Worm (Caenorhabditis elegans): ENCODE data around the gene C10A4.7.

C10A4.7 gene

ce11 chrX:7393167-7393566 is 22.2 kb downstream of the C10A4.7 start, which contains the start of gene gad-2:
TSS of gene gad-2 (plus strand) at chrX:7393467.
- TF ChIP-seq pqm-1 (tag; optimal IDR thresholded peaks at IDR 0.05) (no peak), nhr-77 (tag; optimal IDR thresholded peaks at IDR 0.05) (no peak), hlh-4 (tag; optimal IDR thresholded peaks at IDR 0.05) (no peak), unc-30 (tag; optimal IDR thresholded peaks at IDR 0.05) (no peak), ceh-8 (GFP tag; optimal IDR thresholded peaks at IDR 0.05) (no peak), swsn-7 (tag; optimal IDR thresholded peaks at IDR 0.05) (no peak), skn-1 (tag; optimal IDR thresholded peaks at IDR 0.05) (no peak)

- no peak for TF ChIP-seq xbp-1 (tag; optimal IDR thresholded peaks at IDR 0.05)
- TF ChIP-seq ama-1 (optimal IDR thresholded peaks at IDR 0.05), result no peak
- TF ChIP-seq C34B4.2 (tag; optimal IDR thresholded peaks at IDR 0.05), result no peak
- no peak for TF ChIP-seq hpl-2 (GFP tag; optimal IDR thresholded peaks at IDR 0.05)
- no peak for TF ChIP-seq fkh-8 (tag; optimal IDR thresholded peaks at IDR 0.05)
- TF ChIP-seq ceh-88 (GFP tag; IDR thresholded peaks at IDR 0.05), result no peak
- no peak for TF ChIP-seq mab-9 (GFP tag; IDR thresholded peaks at IDR 0.05)
- no peak for TF ChIP-seq elt-2 (tag; optimal IDR thresholded peaks at IDR 0.05)
- no peak for TF ChIP-seq tbx-2 (tag; optimal IDR thresholded peaks at IDR 0.05)
- no peak for TF ChIP-seq nhr-84 (tag; optimal IDR thresholded peaks at IDR 0.05)
- no peak for TF ChIP-seq nhr-237 (tag; optimal IDR thresholded peaks at IDR 0.05)
- no peak for TF ChIP-seq tlp-1 (tag; optimal IDR thresholded peaks at IDR 0.05)
- TF ChIP-seq blmp-1 (tag; optimal IDR thresholded peaks at IDR 0.05), result no peak
- TF ChIP-seq mdl-1 (tag; optimal IDR thresholded peaks at IDR 0.05), result no peak
- no peak for TF ChIP-seq C16A3.4 (tag; optimal IDR thresholded peaks at IDR 0.05)
- no peak for TF ChIP-seq dpl-1 (GFP tag; optimal IDR thresholded peaks at IDR 0.05)
- TF ChIP-seq nhr-77 (tag; optimal IDR thresholded peaks at IDR 0.05), result no peak
- no peak for TF ChIP-seq pag-3 (tag; optimal IDR thresholded peaks at IDR 0.05; ENCODE audit: borderline replicate concordance, insufficient read depth)
- no peak for TF ChIP-seq efl-1 (optimal IDR thresholded peaks at IDR 0.05)
- no peak for TF ChIP-seq efl-1 (GFP tag; optimal IDR thresholded peaks at IDR 0.05 in 1 of 2)
- TF ChIP-seq lin-35 (GFP tag; optimal IDR thresholded peaks at IDR 0.05), result no peak
These were observed 25.1 kb downstream of the C10A4.7 start, which contains the start of gene C10A4.6 for ce11 chrX:7390270-7390669. TSS of gene C10A4.6 (plus strand) at chrX:7390570.

ce11 chrX:7378608-7379007 is 36.7 kb downstream of the C10A4.7 start:
- TF ChIP-seq efl-1 (optimal IDR thresholded peaks at IDR 0.05) (no peak), efl-1 (GFP tag; optimal IDR thresholded peaks at IDR 0.05 in 1 of 2) (no peak), lir-3 (tag; optimal IDR thresholded peaks at IDR 0.05; ENCODE audit: poor library complexity) (no peak), lin-39 (tag; optimal IDR thresholded peaks at IDR 0.05) (no peak), nhr-90 (tag; optimal IDR thresholded peaks at IDR 0.05; ENCODE audit: poor library complexity) (no peak), nhr-12 (tag; optimal IDR thresholded peaks at IDR 0.05) (no peak), sup-37 (GFP tag; optimal IDR thresholded peaks at IDR 0.05) (no peak), sox-4 (tag; optimal IDR thresholded peaks at IDR 0.05) (no peak), pax-3 (tag; optimal IDR thresholded peaks at IDR 0.05) (no peak), mdl-1 (tag; optimal IDR thresholded peaks at IDR 0.05) (no peak), nhr-77 (tag; optimal IDR thresholded peaks at IDR 0.05) (no peak), fkh-10 (GFP tag; optimal IDR thresholded peaks at IDR 0.05) (no peak), swsn-7 (tag; optimal IDR thresholded peaks at IDR 0.05) (no peak), dpl-1 (GFP tag; optimal IDR thresholded peaks at IDR 0.05) (no peak), unc-86 (tag; optimal IDR thresholded peaks at IDR 0.05) (no peak), nhr-28 (tag; optimal IDR thresholded peaks at IDR 0.05) (no peak), zip-4 (GFP tag; optimal IDR thresholded peaks at IDR 0.05) (no peak), hpl-2 (GFP tag; optimal IDR thresholded peaks at IDR 0.05) (no peak), pqm-1 (tag; optimal IDR thresholded peaks at IDR 0.05) (no peak), lin-14 (GFP tag; optimal IDR thresholded peaks at IDR 0.05) (no peak)

Data from whole organism, L1 larva.